Worm (Caenorhabditis elegans) whole organism, young adult: ENCODE results near the gene him-6.

Experiments
- B0019.2 ChIP-seq: fragments of 200-800 bp; sonication (Bioruptor generic); conservative IDR thresholded peaks from 2 replicates; pipeline ENCODE4 v1.3.6; 2022; ENCODE audit warnings: missing genetic modification reagents, missing genetic modification characterization, missing compliant biosample characterization
- F22D6.2 ChIP-seq: sonication (generic microtip); optimal IDR thresholded peaks from 2 replicates; lab custom pipeline; 2016; ENCODE audit warnings: mild to moderate bottlenecking, missing genetic modification characterization, missing compliant biosample characterization
- F33H1.4 ChIP-seq: fragments of 200-800 bp; sonication (Bioruptor generic); IDR thresholded peaks from 2 replicates; pipeline ENCODE4 v1.3.6; 2022; ENCODE audit warnings: missing genetic modification reagents, missing genetic modification characterization, missing compliant biosample characterization
- F57A8.1 ChIP-seq: fragments of 200-800 bp; sonication (Bioruptor generic); optimal IDR thresholded peaks from 2 replicates; lab custom pipeline; 2018; ENCODE audit warnings: mild to moderate bottlenecking, missing genetic modification characterization, moderate library complexity, missing compliant biosample characterization
- Y67H2A.10 ChIP-seq: fragments of 200-800 bp; sonication (Bioruptor generic); conservative IDR thresholded peaks from 2 replicates; pipeline ENCODE4 v1.3.6; 2022; ENCODE audit warnings: missing genetic modification reagents, missing genetic modification characterization, missing compliant biosample characterization
- ZK185.1 ChIP-seq: sonication (generic microtip); optimal IDR thresholded peaks from 2 replicates; lab custom pipeline; 2016; ENCODE audit warnings: mild to moderate bottlenecking, missing genetic modification characterization, missing compliant biosample characterization; ENCODE audit not compliant: poor library complexity, severe bottlenecking
- aptf-2 ChIP-seq: fragments of 200-800 bp; sonication (Bioruptor generic); conservative IDR thresholded peaks from 2 replicates; pipeline ENCODE4 v1.3.6; 2022; ENCODE audit warnings: missing genetic modification reagents, missing genetic modification characterization, missing compliant biosample characterization
- athp-1 ChIP-seq: sonication (generic microtip); optimal IDR thresholded peaks from 2 replicates; lab custom pipeline; 2017; ENCODE audit warnings: mild to moderate bottlenecking, missing genetic modification characterization, missing compliant biosample characterization
- attf-6 ChIP-seq: fragments of 200-800 bp; sonication (Bioruptor generic); IDR thresholded peaks from 2 replicates; pipeline ENCODE4 v1.3.6; 2022; ENCODE audit warnings: missing genetic modification reagents, missing genetic modification characterization, missing compliant biosample characterization
- bed-1 ChIP-seq: fragments of 200-800 bp; sonication (Bioruptor generic); IDR thresholded peaks from 2 replicates; pipeline ENCODE4 v1.3.6; 2022; ENCODE audit warnings: missing genetic modification reagents, missing genetic modification characterization, missing compliant biosample characterization
- cebp-2 ChIP-seq: fragments of 200-800 bp; sonication (Bioruptor generic); IDR thresholded peaks from 2 replicates; pipeline ENCODE4 v1.3.6; 2022; ENCODE audit warnings: missing genetic modification characterization, missing compliant biosample characterization
- ceh-100 ChIP-seq: fragments of 200-800 bp; sonication (Bioruptor generic); IDR thresholded peaks from 2 replicates; pipeline ENCODE4 v1.3.6; 2022; ENCODE audit warnings: missing genetic modification reagents, missing genetic modification characterization, missing compliant biosample characterization
- ceh-58 ChIP-seq: fragments of 200-800 bp; sonication (Bioruptor generic); IDR thresholded peaks from 2 replicates; pipeline ENCODE4 v1.3.6; 2022; ENCODE audit warnings: missing genetic modification characterization, missing compliant biosample characterization
- dpff-1 ChIP-seq: sonication (generic microtip); optimal IDR thresholded peaks from 2 replicates; lab custom pipeline; 2017; ENCODE audit warnings: mild to moderate bottlenecking, missing genetic modification characterization, missing compliant biosample characterization
- dpl-1 ChIP-seq: fragments of 150-350 bp; optimal IDR thresholded peaks from 2 replicates; lab custom pipeline; 2014; ENCODE audit warnings: missing biosample characterization, missing genetic modification reagents, missing genetic modification characterization
- efl-1 ChIP-seq: fragments of 150-350 bp; optimal IDR thresholded peaks from 2 replicates; lab custom pipeline; 2014; ENCODE audit warnings: missing biosample characterization, missing genetic modification reagents, missing genetic modification characterization
- egl-18 ChIP-seq: fragments of 200-800 bp; sonication (Bioruptor generic); IDR thresholded peaks from 2 replicates; pipeline ENCODE4 v1.3.6; 2022; ENCODE audit warnings: missing genetic modification reagents, missing genetic modification characterization, missing compliant biosample characterization
- ets-4 ChIP-seq: fragments of 200-800 bp; sonication (Bioruptor generic); optimal IDR thresholded peaks from 2 replicates; lab custom pipeline; 2018; ENCODE audit warnings: mild to moderate bottlenecking, missing genetic modification characterization, missing compliant biosample characterization
- gei-17 ChIP-seq: fragments of 200-800 bp; sonication (Bioruptor generic); optimal IDR thresholded peaks from 2 replicates; lab custom pipeline; 2018; ENCODE audit warnings: mild to moderate bottlenecking, missing genetic modification characterization, missing compliant biosample characterization
- him-1 ChIP-seq: sonication (generic microtip); optimal IDR thresholded peaks from 2 replicates; lab custom pipeline; 2016; ENCODE audit warnings: missing genotype, missing genetic modification reagents, missing genetic modification characterization, missing compliant biosample characterization
- hlh-26 ChIP-seq: fragments of 200-800 bp; sonication (Bioruptor generic); conservative IDR thresholded peaks from 2 replicates; pipeline ENCODE4 v1.3.6; 2022; ENCODE audit warnings: missing genetic modification reagents, missing genetic modification characterization, missing compliant biosample characterization
- hmg-1.2 ChIP-seq: fragments of 200-800 bp; sonication (Bioruptor generic); IDR thresholded peaks from 2 replicates; pipeline ENCODE4 v1.3.6; 2022; ENCODE audit warnings: missing genetic modification reagents, missing genetic modification characterization, missing compliant biosample characterization
- let-607 ChIP-seq, 2 experiments: fragments of 200-800 bp in 1 of 2; sonication (Bioruptor generic) in 1 of 2; sonication (generic microtip) in 1 of 2; optimal IDR thresholded peaks; 2 replicates each; lab custom pipeline; 2016 to 2018; ENCODE audit warnings: mild to moderate bottlenecking in 2 of 2, missing compliant biosample characterization in 2 of 2, missing genetic modification characterization in 2 of 2, moderate library complexity in 2 of 2, missing genotype in 1 of 2
- lin-35 ChIP-seq, 3 experiments: fragments of 150-350 bp in 2 of 3; sonication (generic microtip) in 1 of 3; optimal IDR thresholded peaks; 2 replicates each; lab custom pipeline; 2014 to 2018; ENCODE audit warnings: missing biosample characterization in 3 of 3, missing genetic modification characterization in 3 of 3, missing genetic modification reagents in 3 of 3
- lir-1 ChIP-seq: fragments of 200-800 bp; sonication (Bioruptor generic); conservative IDR thresholded peaks from 2 replicates; pipeline ENCODE4 v1.3.6; 2022; ENCODE audit warnings: missing genetic modification reagents, missing genetic modification characterization, missing compliant biosample characterization
- lsl-1 ChIP-seq: fragments of 200-800 bp; sonication (Bioruptor generic); optimal IDR thresholded peaks from 2 replicates; lab custom pipeline; 2018; ENCODE audit warnings: mild to moderate bottlenecking, missing genetic modification characterization, moderate library complexity, missing compliant biosample characterization
- madf-10 ChIP-seq: sonication (generic microtip); optimal IDR thresholded peaks from 2 replicates; lab custom pipeline; 2016; ENCODE audit warnings: mild to moderate bottlenecking, missing genetic modification characterization, missing compliant biosample characterization
- madf-6 ChIP-seq: fragments of 200-800 bp; sonication (Bioruptor generic); IDR thresholded peaks from 2 replicates; pipeline ENCODE4 v1.3.6; 2022; ENCODE audit warnings: missing genetic modification reagents, missing genetic modification characterization, missing compliant biosample characterization
- madf-8 ChIP-seq: fragments of 200-800 bp; sonication (Bioruptor generic); conservative IDR thresholded peaks from 2 replicates; pipeline ENCODE4 v1.3.6; 2022; ENCODE audit warnings: missing genetic modification reagents, missing genetic modification characterization, missing compliant biosample characterization
- mcd-1 ChIP-seq: fragments of 200-800 bp; sonication (Bioruptor generic); IDR thresholded peaks from 2 replicates; pipeline ENCODE4 v1.3.6; 2022; ENCODE audit warnings: missing genetic modification reagents, missing genetic modification characterization, missing compliant biosample characterization
- nfya-1 ChIP-seq: sonication (generic microtip); optimal IDR thresholded peaks from 2 replicates; lab custom pipeline; 2017; ENCODE audit warnings: antibody characterized with exemption, missing compliant biosample characterization, missing genetic modification characterization, borderline replicate concordance; ENCODE audit not compliant: insufficient read depth
- nfyb-1 ChIP-seq: fragments of 200-800 bp; sonication (Bioruptor generic); IDR thresholded peaks from 2 replicates; pipeline ENCODE4 v1.3.6; 2022; ENCODE audit warnings: missing genetic modification reagents, missing genetic modification characterization, missing compliant biosample characterization
- nhr-120 ChIP-seq: fragments of 200-800 bp; sonication (Bioruptor generic); IDR thresholded peaks from 2 replicates; pipeline ENCODE4 v1.3.6; 2022; ENCODE audit warnings: missing genetic modification characterization, missing compliant biosample characterization
- nhr-27 ChIP-seq: fragments of 200-800 bp; sonication (Bioruptor generic); optimal IDR thresholded peaks from 2 replicates; lab custom pipeline; 2018; ENCODE audit warnings: mild to moderate bottlenecking, missing genetic modification characterization, moderate library complexity, missing compliant biosample characterization
- nhr-80 ChIP-seq: sonication (generic microtip); optimal IDR thresholded peaks from 2 replicates; lab custom pipeline; 2016; ENCODE audit warnings: missing genetic modification characterization, missing compliant biosample characterization
- repo-1 ChIP-seq: sonication (generic microtip); optimal IDR thresholded peaks from 2 replicates; lab custom pipeline; 2017; ENCODE audit warnings: mild to moderate bottlenecking, missing genetic modification characterization, missing compliant biosample characterization
- sea-2 ChIP-seq: fragments of 200-800 bp; sonication (Bioruptor generic); IDR thresholded peaks from 2 replicates; pipeline ENCODE4 v1.3.6; 2022; ENCODE audit warnings: missing genetic modification characterization, missing compliant biosample characterization
- tbx-9 ChIP-seq: sonication (generic microtip); optimal IDR thresholded peaks from 2 replicates; lab custom pipeline; 2016; ENCODE audit warnings: borderline replicate concordance, missing genetic modification characterization, inconsistent platforms, missing compliant biosample characterization
- unc-130 ChIP-seq: sonication (generic microtip); optimal IDR thresholded peaks from 2 replicates; lab custom pipeline; 2016; ENCODE audit warnings: missing genetic modification reagents, missing genetic modification characterization, missing compliant biosample characterization
- xnd-1 ChIP-seq: sonication (generic microtip); optimal IDR thresholded peaks from 2 replicates; lab custom pipeline; 2016; ENCODE audit warnings: missing genotype, missing genetic modification reagents, missing genetic modification characterization, missing compliant biosample characterization
- zim-3 ChIP-seq: sonication (generic microtip); optimal IDR thresholded peaks from 2 replicates; lab custom pipeline; 2017; ENCODE audit warnings: mild to moderate bottlenecking, missing genetic modification characterization, moderate library complexity, missing compliant biosample characterization
- ztf-22 ChIP-seq: fragments of 200-800 bp; sonication (Bioruptor generic); optimal IDR thresholded peaks from 2 replicates; lab custom pipeline; 2018; ENCODE audit warnings: mild to moderate bottlenecking, missing genetic modification characterization, moderate library complexity, missing compliant biosample characterization
- ztf-25 ChIP-seq: fragments of 200-800 bp; sonication (Bioruptor generic); IDR thresholded peaks from 2 replicates; pipeline ENCODE4 v1.3.6; 2022; ENCODE audit warnings: missing genetic modification reagents, missing genetic modification characterization, missing compliant biosample characterization

Gene him-6

ce11 chrIV:12490491-12490890 lies at the start of gene him-6:
him-6 (plus strand) TSS chrIV:12490791.
- TF ChIP-seq zim-3 (tag; lab: Kevin White, UChicago) (no peak), madf-8 (no peak), nfyb-1 (GFP tag; lab: Robert Waterston, UW) (no peak), ztf-22 (GFP tag; lab: Kevin White, UChicago) (no peak), Y67H2A.10 (no peak), ceh-58 (no peak), bed-1 (GFP tag; lab: Robert Waterston, UW) (no peak), ets-4 (GFP tag; lab: Kevin White, UChicago) (no peak), ZK185.1 (tag; lab: Kevin White, UChicago) (no peak), aptf-2 (no peak), attf-6 (no peak)

ce11 chrIV:12441715-12442114 lies 48.9 kb upstream of the him-6 start, which contains the start of gene C25G4.17:
C25G4.17 (plus strand) TSS chrIV:12442015.
- TF ChIP-seq aptf-2 (no peak), madf-10 (tag; lab: Kevin White, UChicago) (no peak), F57A8.1 (GFP tag; lab: Kevin White, UChicago) (no peak), B0019.2 (GFP tag; lab: Robert Waterston, UW) (no peak), him-1 (tag; lab: Kevin White, UChicago) (no peak), dpff-1 (tag; lab: Kevin White, UChicago) (no peak), mcd-1 (GFP tag; lab: Robert Waterston, UW) (no peak), ceh-100 (no peak), nfya-1 (tag; lab: Kevin White, UChicago) (no peak), sea-2 (GFP tag; lab: Robert Waterston, UW) (no peak), xnd-1 (no peak), gei-17 (GFP tag; lab: Kevin White, UChicago) (no peak), nhr-120 (GFP tag; lab: Robert Waterston, UW) (no peak), attf-6 (no peak), hlh-26 (GFP tag; lab: Robert Waterston, UW) (no peak), ZK185.1 (tag; lab: Kevin White, UChicago) (no peak)

- TF ChIP-seq aptf-2 = no peak
- TF ChIP-seq repo-1 = no peak
- TF ChIP-seq, all 124 proteins: peak for 0
Measured at ce11 chrIV:12443936-12444335, 46.7 kb upstream of the him-6 start, which contains the start of gene C25G4.2. C25G4.2 (minus strand) TSS chrIV:12444035.

ce11 chrIV:12445463-12445934 lies 45.1 kb upstream of the him-6 start, which contains the start of gene C25G4.3:
C25G4.3 (minus strand) TSS chrIV:12445884.
- TF ChIP-seq hmg-1.2 (GFP tag; lab: Robert Waterston, UW) = no peak
- peak; percentile 49 for TF ChIP-seq xnd-1
- no peak for TF ChIP-seq ztf-25 (GFP tag; lab: Robert Waterston, UW)
- TF ChIP-seq nhr-27 (tag; lab: Kevin White, UChicago) = no peak
- TF ChIP-seq lin-35 (GFP tag; optimal IDR thresholded peaks at IDR 0.05; lab: Kevin White, UChicago) = no peak
- TF ChIP-seq lir-1 (GFP tag; lab: Robert Waterston, UW) = no peak
- TF ChIP-seq repo-1 = no peak
- TF ChIP-seq ztf-22 (GFP tag; lab: Kevin White, UChicago) = no peak
- TF ChIP-seq egl-18 (GFP tag; lab: Robert Waterston, UW) = no peak
- TF ChIP-seq him-1 (tag; lab: Kevin White, UChicago) = no peak
- peak; percentile 62 for TF ChIP-seq lsl-1 (GFP tag; lab: Kevin White, UChicago)
- no peak for TF ChIP-seq F22D6.2 (tag; lab: Kevin White, UChicago)
- 0 out of 2 replicates have a peak, but pooled peaks have one; percentile 46 for TF ChIP-seq attf-6
- no peak for TF ChIP-seq unc-130 (GFP tag; lab: Kevin White, UChicago)
- TF ChIP-seq tbx-9 (tag; lab: Kevin White, UChicago) = no peak
- peak; percentile 72 for TF ChIP-seq madf-6
- TF ChIP-seq cebp-2 (GFP tag; lab: Robert Waterston, UW) = no peak
- TF ChIP-seq F33H1.4 (GFP tag; lab: Robert Waterston, UW) = peak; percentile 44; the same call in 1 of the 2 replicates
- TF ChIP-seq athp-1 (tag; lab: Kevin White, UChicago) = no peak
- TF ChIP-seq let-607 (tag; optimal IDR thresholded peaks at IDR 0.05; lab: Kevin White, UChicago) = no peak
- no peak for TF ChIP-seq nhr-80 (tag; lab: Kevin White, UChicago)
- TF ChIP-seq efl-1 (GFP tag; lab: Kevin White, UChicago) = peak; percentile 66
- TF ChIP-seq dpl-1 (GFP tag; lab: Kevin White, UChicago) = no peak
- no peak for TF ChIP-seq zim-3 (tag; lab: Kevin White, UChicago)
